Fruit fly (Drosophila melanogaster) whole organism, embryonic: ENCODE results near the gene isoQC.

Experiments used
- Abd-B ChIP-seq: fragments of 200-800 bp; sonication (Bioruptor generic); optimal IDR thresholded peaks from 2 replicates; lab custom pipeline; 2018; ENCODE audit warnings: missing biosample characterization, mild to moderate bottlenecking, missing genetic modification characterization, moderate library complexity
- Awh ChIP-seq: fragments of 200-800 bp; sonication (Bioruptor generic); IDR thresholded peaks from 2 replicates; pipeline ENCODE4, ENCODE4 v1.3.6; 2022; ENCODE audit warnings: missing biosample characterization, missing genetic modification characterization
- Bteb2 ChIP-seq: fragments of 200-800 bp; sonication (Bioruptor generic); optimal IDR thresholded peaks from 2 replicates; lab custom pipeline; 2016; ENCODE audit warnings: missing biosample characterization, missing genetic modification characterization
- CG11247 ChIP-seq: fragments of 200-800 bp; sonication (Bioruptor generic); IDR thresholded peaks from 2 replicates; pipeline ENCODE4 v1.3.6; 2022; ENCODE audit warnings: missing biosample characterization, missing genetic modification characterization
- CG12155 ChIP-seq: fragments of 200-800 bp; sonication (Bioruptor generic); optimal IDR thresholded peaks from 3 replicates; lab custom pipeline; 2016; ENCODE audit warnings: missing biosample characterization, missing genetic modification characterization
- CG1233 ChIP-seq: fragments of 200-800 bp; sonication (Bioruptor generic); optimal IDR thresholded peaks from 4 replicates; lab custom pipeline; 2018; ENCODE audit warnings: missing biosample characterization, mild to moderate bottlenecking, missing genetic modification characterization
- CG12744 ChIP-seq: fragments of 200-800 bp; sonication (Bioruptor generic); optimal IDR thresholded peaks from 2 replicates; lab custom pipeline; 2016; ENCODE audit warnings: missing biosample characterization, missing genetic modification characterization
- CG14710 ChIP-seq: fragments of 200-800 bp; sonication (Bioruptor generic); optimal IDR thresholded peaks from 3 replicates; lab custom pipeline; 2019; ENCODE audit warnings: missing biosample characterization, mild to moderate bottlenecking, missing genetic modification characterization, moderate library complexity
- CG15479 ChIP-seq: fragments of 200-800 bp; sonication (Bioruptor generic); optimal IDR thresholded peaks from 3 replicates; lab custom pipeline; 2019; ENCODE audit warnings: missing biosample characterization, mild to moderate bottlenecking, missing genetic modification characterization, moderate library complexity
- CG1602 ChIP-seq: fragments of 200-800 bp; sonication (Bioruptor generic); optimal IDR thresholded peaks from 3 replicates; lab custom pipeline; 2016; ENCODE audit warnings: missing biosample characterization, missing genetic modification characterization
- CG16815 ChIP-seq: fragments of 200-800 bp; sonication (Bioruptor generic); optimal IDR thresholded peaks from 3 replicates; lab custom pipeline; 2017; ENCODE audit warnings: missing biosample characterization, mild to moderate bottlenecking, missing genetic modification characterization
- CG30020 ChIP-seq: fragments of 200-800 bp; optimal IDR thresholded peaks from 2 replicates; lab custom pipeline; 2019; ENCODE audit warnings: missing biosample characterization, mild to moderate bottlenecking, missing genetic modification characterization, moderate library complexity
- CG3065 ChIP-seq: fragments of 200-800 bp; sonication (Bioruptor generic); optimal IDR thresholded peaks from 2 replicates; lab custom pipeline; 2016; ENCODE audit warnings: missing biosample characterization, missing genetic modification characterization
- CG31365 ChIP-seq: fragments of 200-800 bp; sonication (Bioruptor generic); optimal IDR thresholded peaks from 2 replicates; lab custom pipeline; 2018; ENCODE audit warnings: missing biosample characterization, mild to moderate bottlenecking, missing genetic modification characterization
- CG33213 ChIP-seq: fragments of 200-800 bp; sonication (Bioruptor generic); optimal IDR thresholded peaks from 3 replicates; lab custom pipeline; 2016; ENCODE audit warnings: missing biosample characterization, missing genetic modification characterization
- CG34376 ChIP-seq: fragments of 200-800 bp; sonication (Bioruptor generic); optimal IDR thresholded peaks from 2 replicates; lab custom pipeline; 2018; ENCODE audit warnings: missing biosample characterization, mild to moderate bottlenecking, missing genetic modification characterization
- CG7745 ChIP-seq: fragments of 200-800 bp; sonication (Bioruptor generic); optimal IDR thresholded peaks from 2 replicates; lab custom pipeline; 2018; ENCODE audit warnings: missing biosample characterization, mild to moderate bottlenecking, missing genetic modification characterization, moderate library complexity
- CG7963 ChIP-seq: fragments of 200-800 bp; sonication (Bioruptor generic); IDR thresholded peaks from 3 replicates; pipeline ENCODE4 v1.3.6; 2022; ENCODE audit warnings: missing biosample characterization, missing genetic modification characterization; ENCODE audit not compliant: partially characterized antibody
- CG8359 ChIP-seq: fragments of 200-800 bp; sonication (Bioruptor generic); optimal IDR thresholded peaks from 2 replicates; lab custom pipeline; 2017; ENCODE audit warnings: missing biosample characterization, mild to moderate bottlenecking, missing genetic modification characterization, borderline replicate concordance
- CG8944 ChIP-seq: fragments of 200-800 bp; sonication (Bioruptor generic); optimal IDR thresholded peaks from 3 replicates; lab custom pipeline; 2016; ENCODE audit warnings: missing biosample characterization, missing genetic modification characterization
- CkIIα-i1 ChIP-seq: fragments of 200-800 bp; sonication (Bioruptor generic); IDR thresholded peaks from 2 replicates; pipeline ENCODE4 v1.3.6; 2022; ENCODE audit warnings: missing biosample characterization, missing genetic modification characterization
- D ChIP-seq, 2 experiments: fragments of 200-800 bp in 1 of 2; fragments of >200 bp in 1 of 2; sonication (Bioruptor generic) in 1 of 2; optimal IDR thresholded peaks; 2 replicates in 1 of 2; 3 replicates in 1 of 2; lab custom pipeline; 2017; ENCODE audit warnings: mild to moderate bottlenecking in 1 of 2, missing biosample characterization in 1 of 2, missing genetic modification characterization in 1 of 2, missing genetic modification reagents in 1 of 2
- D19A ChIP-seq: fragments of 200-800 bp; optimal IDR thresholded peaks from 3 replicates; lab custom pipeline; 2019; ENCODE audit warnings: missing biosample characterization, mild to moderate bottlenecking, missing genetic modification characterization, moderate library complexity
- Deaf1 ChIP-seq: fragments of 200-800 bp; optimal IDR thresholded peaks from 3 replicates; lab custom pipeline; 2019; ENCODE audit warnings: missing biosample characterization, mild to moderate bottlenecking, missing genetic modification characterization, moderate library complexity
- Ets65A ChIP-seq: fragments of 200-800 bp; sonication (Bioruptor generic); peaks from one replicate; lab custom pipeline; 2016; ENCODE audit warnings: missing biosample characterization, missing genetic modification characterization
- HLH54F ChIP-seq: fragments of 200-800 bp; sonication (Bioruptor generic); optimal IDR thresholded peaks from 3 replicates; lab custom pipeline; 2016; ENCODE audit warnings: missing biosample characterization, missing genetic modification characterization
- Lhr ChIP-seq: fragments of 200-800 bp; sonication (Bioruptor generic); optimal IDR thresholded peaks from 3 replicates; lab custom pipeline; 2017; ENCODE audit warnings: mild to moderate bottlenecking, missing biosample characterization, missing genetic modification reagents, missing genetic modification characterization
- MTF-1 ChIP-seq: fragments of 200-800 bp; sonication (Bioruptor generic); optimal IDR thresholded peaks from 2 replicates; lab custom pipeline; 2018; ENCODE audit warnings: missing biosample characterization, mild to moderate bottlenecking, missing genetic modification characterization, borderline replicate concordance
- Rfx ChIP-seq: fragments of 200-800 bp; sonication (Bioruptor generic); IDR thresholded peaks from 2 replicates; pipeline ENCODE4 v1.3.6; 2022; ENCODE audit warnings: missing biosample characterization, missing genetic modification characterization
- Scr ChIP-seq: fragments of 200-800 bp; sonication (Bioruptor generic); IDR thresholded peaks from 2 replicates; pipeline ENCODE4 v1.3.6; 2022; ENCODE audit warnings: missing biosample characterization, missing genetic modification characterization; ENCODE audit not compliant: partially characterized antibody
- ac ChIP-seq: fragments of 200-800 bp; sonication (Bioruptor generic); optimal IDR thresholded peaks from 3 replicates; lab custom pipeline; 2017; ENCODE audit warnings: missing biosample characterization, mild to moderate bottlenecking, missing genetic modification characterization
- cad ChIP-seq: fragments of >200 bp; optimal IDR thresholded peaks from 2 replicates; lab custom pipeline; 2017; ENCODE audit warnings: missing biosample characterization, missing genetic modification characterization
- corto ChIP-seq: fragments of 200-800 bp; sonication (Bioruptor generic); optimal IDR thresholded peaks from 2 replicates; lab custom pipeline; 2016; ENCODE audit warnings: missing biosample characterization, mild to moderate bottlenecking, missing genetic modification characterization, moderate library complexity
- cwo ChIP-seq: fragments of 200-800 bp; sonication (Bioruptor generic); optimal IDR thresholded peaks from 3 replicates; lab custom pipeline; 2017; ENCODE audit warnings: missing biosample characterization, missing genetic modification characterization, mild to moderate bottlenecking, moderate library complexity, missing genetic modification reagents
- dan ChIP-seq: fragments of 200-800 bp; sonication (Bioruptor generic); IDR thresholded peaks from 2 replicates; pipeline ENCODE4 v1.3.6; 2022; ENCODE audit warnings: missing biosample characterization, missing genetic modification characterization
- fd96Cb ChIP-seq: fragments of 200-800 bp; sonication (Bioruptor generic); optimal IDR thresholded peaks from 2 replicates; lab custom pipeline; 2018; ENCODE audit warnings: missing biosample characterization, mild to moderate bottlenecking, missing genetic modification characterization, moderate library complexity
- grn ChIP-seq: fragments of 200-800 bp; sonication (Bioruptor generic); optimal IDR thresholded peaks from 3 replicates; lab custom pipeline; 2017; ENCODE audit warnings: missing biosample characterization, missing genetic modification characterization
- lbe ChIP-seq: fragments of 200-800 bp; sonication (Bioruptor generic); optimal IDR thresholded peaks from 2 replicates; lab custom pipeline; 2016; ENCODE audit warnings: missing biosample characterization, mild to moderate bottlenecking, missing genetic modification characterization
- onecut ChIP-seq: fragments of 200-800 bp; sonication (Bioruptor generic); IDR thresholded peaks from 2 replicates; pipeline ENCODE4 v1.3.6; 2022; ENCODE audit warnings: missing biosample characterization, missing genetic modification characterization
- pnt ChIP-seq: fragments of 200-800 bp; sonication (Bioruptor generic); optimal IDR thresholded peaks from 3 replicates; lab custom pipeline; 2016; ENCODE audit warnings: missing biosample characterization, missing genetic modification characterization
- prd ChIP-seq, 3 experiments: fragments of >200 bp in 2 of 3; fragments of 200-800 bp in 1 of 3; sonication (Bioruptor generic) in 1 of 3; optimal IDR thresholded peaks in 2 of 3; IDR thresholded peaks in 1 of 3; 2 replicates in 2 of 3; 3 replicates in 1 of 3; pipeline versions ENCODE4 v1.3.6 to Lab custom; 2017 to 2022; ENCODE audit warnings: missing biosample characterization in 1 of 3, missing genetic modification characterization in 1 of 3
- pum ChIP-seq: fragments of 200-800 bp; sonication (Bioruptor generic); optimal IDR thresholded peaks from 2 replicates; lab custom pipeline; 2016; ENCODE audit warnings: missing biosample characterization, missing genetic modification characterization
- rib ChIP-seq: fragments of 200-800 bp; sonication (Bioruptor generic); IDR thresholded peaks from 2 replicates; pipeline ENCODE4 v1.3.6; 2022; ENCODE audit warnings: missing biosample characterization, missing genetic modification characterization
- ssp ChIP-seq: fragments of 200-800 bp; sonication (Bioruptor generic); IDR thresholded peaks from 2 replicates; pipeline ENCODE4 v1.3.6; 2022; ENCODE audit warnings: missing biosample characterization, missing genetic modification characterization
- tgo ChIP-seq: fragments of 200-800 bp; sonication (Bioruptor generic); IDR thresholded peaks from 3 replicates; pipeline ENCODE4 v1.3.6; 2022; ENCODE audit warnings: missing biosample characterization, missing genetic modification characterization
- toy ChIP-seq: fragments of 200-800 bp; sonication (Bioruptor generic); IDR thresholded peaks from 2 replicates; pipeline ENCODE4 v1.3.6; 2022; ENCODE audit warnings: missing biosample characterization, missing genetic modification characterization
- twi ChIP-seq: fragments of 200-800 bp; optimal IDR thresholded peaks from 2 replicates; lab custom pipeline; 2019; ENCODE audit warnings: missing biosample characterization, mild to moderate bottlenecking, missing genetic modification characterization, moderate library complexity
- zen ChIP-seq: fragments of 200-800 bp; sonication (Bioruptor generic); optimal IDR thresholded peaks from 3 replicates; lab custom pipeline; 2018; ENCODE audit warnings: missing biosample characterization, mild to moderate bottlenecking, missing genetic modification characterization, moderate library complexity
- zen2 ChIP-seq: fragments of 200-800 bp; sonication (Bioruptor generic); IDR thresholded peaks from 3 replicates; pipeline ENCODE4 v1.3.6; 2022; ENCODE audit warnings: missing biosample characterization, missing genetic modification characterization; ENCODE audit not compliant: partially characterized antibody
- zfh1 ChIP-seq: fragments of 200-800 bp; sonication (Bioruptor generic); IDR thresholded peaks from 3 replicates; pipeline ENCODE4 v1.3.6; 2022; ENCODE audit warnings: missing biosample characterization, missing genetic modification characterization

The isoQC gene

DNA sequence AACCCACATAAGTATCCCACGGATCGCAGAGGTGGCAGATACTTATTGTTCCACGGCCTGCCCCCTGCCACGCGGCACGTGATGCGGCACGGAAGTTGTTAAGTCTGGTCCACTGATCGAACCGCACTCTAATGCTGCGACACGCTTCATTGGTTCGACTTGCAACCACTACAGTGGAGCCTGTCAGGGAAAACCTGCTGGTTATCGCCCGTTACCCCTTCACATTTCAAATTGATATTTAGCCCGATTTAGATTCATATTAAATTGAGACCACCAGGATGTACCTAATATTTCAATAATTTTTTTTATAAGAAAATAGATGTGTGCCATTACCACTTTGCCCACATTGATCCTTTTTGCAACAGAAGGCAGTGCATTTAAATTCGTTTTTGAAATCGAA lies 26.9 kb upstream of the isoQC start (continued):
- TF ChIP-seq CG1233 (GFP tag; lab: Kevin White, UChicago) (no peak), twi (tag; lab: Kevin White, UChicago) (no peak), tgo (GFP tag; lab: Robert Waterston, UW) (peak; percentile 30; the same call in 1 of the 3 replicates), pum (GFP tag; lab: Kevin White, UChicago) (no peak), CG7963 (GFP tag; lab: Robert Waterston, UW) (no peak), ssp (no peak), CG3065 (no peak), zen (tag; lab: Kevin White, UChicago) (no peak), CG8359 (GFP tag; lab: Kevin White, UChicago) (no peak), Awh (GFP tag; lab: Robert Waterston, UW) (no peak), dan (GFP tag; lab: Robert Waterston, UW) (no peak), cad (GFP tag; lab: Kevin White, UChicago) (no peak), ac (GFP tag; lab: Kevin White, UChicago) (no peak), rib (GFP tag; lab: Robert Waterston, UW) (no peak), CG8944 (GFP tag; lab: Kevin White, UChicago) (no peak), Ets65A (GFP tag; lab: Kevin White, UChicago) (no peak), CG12744 (GFP tag; lab: Kevin White, UChicago) (no peak), lbe (GFP tag; lab: Kevin White, UChicago) (no peak), zfh1 (GFP tag; lab: Robert Waterston, UW) (peak; percentile 59; the same call in 2 of the 3 replicates), CG7745 (no peak), fd96Cb (tag; lab: Kevin White, UChicago) (peak; percentile 36), MTF-1 (GFP tag; lab: Kevin White, UChicago) (no peak), D (optimal IDR thresholded peaks at IDR 0.05; lab: Kevin White, UChicago) (no peak), D (GFP tag; optimal IDR thresholded peaks at IDR 0.05; lab: Kevin White, UChicago) (no peak), toy (0 out of 2 replicates have a peak, but pooled peaks have one; percentile 6), CG16815 (GFP tag; lab: Kevin White, UChicago) (peak; percentile 50), CG14710 (tag; lab: Kevin White, UChicago) (peak; percentile 30), prd (optimal IDR thresholded peaks at IDR 0.05; lab: Kevin White, UChicago) (no peak), prd (GFP tag; IDR thresholded peaks at IDR 0.05; lab: Robert Waterston, UW) (peak; percentile 34; the same call in 1 of the 3 replicates), zen2 (GFP tag; lab: Robert Waterston, UW) (no peak), HLH54F (no peak), Abd-B (GFP tag; lab: Kevin White, UChicago) (no peak), CG12155 (GFP tag; lab: Kevin White, UChicago) (no peak), CG11247 (GFP tag; lab: Robert Waterston, UW) (no peak), Lhr (GFP tag; lab: Kevin White, UChicago) (no peak), Scr (no peak), CG31365 (tag; lab: Kevin White, UChicago) (no peak), CG1602 (GFP tag; lab: Kevin White, UChicago) (no peak), CkIIα-i1 (no peak), Rfx (no peak), Bteb2 (GFP tag; lab: Kevin White, UChicago) (no peak), onecut (GFP tag; lab: Robert Waterston, UW) (no peak), corto (GFP tag; lab: Kevin White, UChicago) (no peak), CG15479 (GFP tag; lab: Kevin White, UChicago) (no peak), D19A (tag; lab: Kevin White, UChicago) (peak; percentile 48), CG30020 (tag; lab: Kevin White, UChicago) (no peak), pnt (GFP tag; lab: Kevin White, UChicago) (no peak), CG34376 (GFP tag; lab: Kevin White, UChicago) (no peak), Deaf1 (tag; lab: Kevin White, UChicago) (no peak), grn (no peak), cwo (no peak), CG33213 (GFP tag; lab: Kevin White, UChicago) (no peak)
